Worm (Caenorhabditis elegans): ENCODE results near the gene arrd-7.

Gene arrd-7

DNA sequence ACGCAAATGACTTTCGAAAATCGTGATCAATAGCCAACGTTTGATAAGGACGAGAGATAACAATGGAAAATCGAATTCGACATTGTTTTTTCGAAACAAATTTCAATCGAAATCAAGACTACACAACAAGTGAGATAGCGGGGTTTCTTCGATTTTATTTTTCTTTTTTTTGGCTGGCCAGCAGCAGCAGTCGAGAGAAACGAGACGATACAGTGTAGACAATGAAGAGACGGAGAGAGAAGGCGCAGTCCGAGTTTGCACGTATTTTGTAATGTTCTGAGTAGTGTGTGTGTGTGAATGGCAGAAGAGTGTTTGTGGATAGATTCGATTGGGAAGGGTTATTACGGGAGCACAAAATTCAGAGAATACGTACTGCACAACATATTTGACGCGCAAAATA, 22.3 kb downstream of the arrd-7 start (continued):
- peak; percentile 85 for TF ChIP-seq hlh-11 (tag; optimal IDR thresholded peaks at IDR 0.05)
- TF ChIP-seq egl-43 (GFP tag; IDR thresholded peaks at IDR 0.05), result no peak
- peak; percentile 81 for TF ChIP-seq nhr-77 (tag; optimal IDR thresholded peaks at IDR 0.05)
- no peak for TF ChIP-seq D1046.2 (GFP tag; IDR thresholded peaks at IDR 0.05)
- TF ChIP-seq nhr-102 (tag; optimal IDR thresholded peaks at IDR 0.05), result peak; percentile 1
- no peak for TF ChIP-seq daf-8 (GFP tag; IDR thresholded peaks at IDR 0.05)
- peak; percentile 40 for TF ChIP-seq hlh-30 (tag; optimal IDR thresholded peaks at IDR 0.05; ENCODE audit: insufficient read depth)
- TF ChIP-seq mep-1 (tag; optimal IDR thresholded peaks at IDR 0.05), result peak; percentile 58
- TF ChIP-seq zfp-2 (tag; optimal IDR thresholded peaks at IDR 0.05), result no peak
- no peak for TF ChIP-seq ctbp-1 (GFP tag; IDR thresholded peaks at IDR 0.05)
- no peak for TF ChIP-seq ZK337.2 (GFP tag; IDR thresholded peaks at IDR 0.05)
- no peak for TF ChIP-seq madf-9 (GFP tag; conservative IDR thresholded peaks at IDR 0.05)
- no peak for TF ChIP-seq fkh-10 (GFP tag; optimal IDR thresholded peaks at IDR 0.05)
- peak; percentile 8 for TF ChIP-seq nhr-6 (tag; optimal IDR thresholded peaks at IDR 0.05)
- no peak for TF ChIP-seq daf-19 (GFP tag; conservative IDR thresholded peaks at IDR 0.05)
- peak; percentile 97 for TF ChIP-seq nhr-28 (tag; optimal IDR thresholded peaks at IDR 0.05)
- no peak for TF ChIP-seq lin-39 (tag; optimal IDR thresholded peaks at IDR 0.05)
- peak; percentile 49; the same call in 1 of the 2 replicates for TF ChIP-seq lin-38 (GFP tag; IDR thresholded peaks at IDR 0.05)
- TF ChIP-seq aha-1 (tag), result peak; percentile 100
- no peak for TF ChIP-seq ceh-62 (tag; optimal IDR thresholded peaks at IDR 0.05)
- TF ChIP-seq daf-16 (GFP tag; optimal IDR thresholded peaks at IDR 0.05), result no peak
- peak; percentile 96 for TF ChIP-seq daf-16 (tag; optimal IDR thresholded peaks at IDR 0.05)

ce11 chrII:12039039-12039438, 23.4 kb downstream of the arrd-7 start, which contains the start of gene tpi-1:
TSS of gene tpi-1 (minus strand) at chrII:12039139.
- TF ChIP-seq lin-39 (tag; optimal IDR thresholded peaks at IDR 0.05), result no peak
- no peak for TF ChIP-seq F49E8.2 (tag; optimal IDR thresholded peaks at IDR 0.05; ENCODE audit: borderline replicate concordance)
- TF ChIP-seq dpl-1 (GFP tag; optimal IDR thresholded peaks at IDR 0.05), result no peak

ce11 chrII:12036516-12036915, 25.9 kb downstream of the arrd-7 start, which contains the start of gene cyn-16:
TSS of gene cyn-16 (minus strand) at chrII:12036742.
- no peak for TF ChIP-seq daf-16 (GFP tag; optimal IDR thresholded peaks at IDR 0.05)
- TF ChIP-seq daf-16 (tag; optimal IDR thresholded peaks at IDR 0.05), result peak; percentile 1
- TF ChIP-seq ctbp-1 (GFP tag; IDR thresholded peaks at IDR 0.05), result no peak
- TF ChIP-seq lin-15B (tag; optimal IDR thresholded peaks at IDR 0.05), result no peak
- peak; percentile 81 for TF ChIP-seq ama-1 (optimal IDR thresholded peaks at IDR 0.05)
- TF ChIP-seq duxl-1 (tag; optimal IDR thresholded peaks at IDR 0.05; ENCODE audit: poor library complexity), result no peak
- no peak for TF ChIP-seq lin-13 (GFP tag; optimal IDR thresholded peaks at IDR 0.05)
- TF ChIP-seq snpc-4 (tag; optimal IDR thresholded peaks at IDR 0.05), result no peak
- TF ChIP-seq dmd-8 (GFP tag; IDR thresholded peaks at IDR 0.05), result no peak
- no peak for TF ChIP-seq lin-1 (GFP tag; IDR thresholded peaks at IDR 0.05)
- peak; percentile 69 for TF ChIP-seq ceh-28 (tag; optimal IDR thresholded peaks at IDR 0.05)
- TF ChIP-seq jun-1 (tag; optimal IDR thresholded peaks at IDR 0.05), result no peak
- no peak for TF ChIP-seq zfp-2 (tag; optimal IDR thresholded peaks at IDR 0.05)
- no peak for TF ChIP-seq attf-4 (tag; optimal IDR thresholded peaks at IDR 0.05)
- no peak for TF ChIP-seq nhr-77 (tag; optimal IDR thresholded peaks at IDR 0.05)
- TF ChIP-seq mdl-1 (tag; optimal IDR thresholded peaks at IDR 0.05), result no peak
- no peak for TF ChIP-seq lsy-2 (tag; optimal IDR thresholded peaks at IDR 0.05)
- no peak for TF ChIP-seq nhr-6 (tag; optimal IDR thresholded peaks at IDR 0.05)
- no peak for TF ChIP-seq lir-3 (tag; optimal IDR thresholded peaks at IDR 0.05)
- TF ChIP-seq F49E8.2 (tag; optimal IDR thresholded peaks at IDR 0.05; ENCODE audit: borderline replicate concordance), result no peak

ce11 chrII:12036075-12036474, 26.3 kb downstream of the arrd-7 start:
- no peak for TF ChIP-seq R02D3.7 (tag; optimal IDR thresholded peaks at IDR 0.05)
- TF ChIP-seq mxl-2 (GFP tag; conservative IDR thresholded peaks at IDR 0.05), result no peak
- TF ChIP-seq mdl-1 (tag; optimal IDR thresholded peaks at IDR 0.05), result no peak
- TF ChIP-seq nhr-25 (tag; optimal IDR thresholded peaks at IDR 0.05; ENCODE audit: borderline replicate concordance, insufficient read depth), result no peak
- no peak for TF ChIP-seq snpc-4 (tag; optimal IDR thresholded peaks at IDR 0.05)
- TF ChIP-seq ceh-20 (GFP tag; IDR thresholded peaks at IDR 0.05), result no peak
- no peak for TF ChIP-seq T26A8.4 (GFP tag; IDR thresholded peaks at IDR 0.05)
- no peak for TF ChIP-seq spr-1 (tag; optimal IDR thresholded peaks at IDR 0.05)
- TF ChIP-seq pha-4 (GFP tag; IDR thresholded peaks at IDR 0.05), result no peak
- TF ChIP-seq pha-4 (tag; optimal IDR thresholded peaks at IDR 0.05), result no peak
- no peak for TF ChIP-seq ceh-32 (tag; optimal IDR thresholded peaks at IDR 0.05; ENCODE audit: poor library complexity)
- no peak for TF ChIP-seq fkh-10 (GFP tag; optimal IDR thresholded peaks at IDR 0.05)
- no peak for TF ChIP-seq nhr-48 (tag; optimal IDR thresholded peaks at IDR 0.05)
- no peak for TF ChIP-seq sdz-12 (GFP tag; optimal IDR thresholded peaks at IDR 0.05)

Measured in whole organism, L4 larva.